Fruit fly (Drosophila melanogaster): ENCODE results near the gene CG15635.

Gene CG15635

DNA sequence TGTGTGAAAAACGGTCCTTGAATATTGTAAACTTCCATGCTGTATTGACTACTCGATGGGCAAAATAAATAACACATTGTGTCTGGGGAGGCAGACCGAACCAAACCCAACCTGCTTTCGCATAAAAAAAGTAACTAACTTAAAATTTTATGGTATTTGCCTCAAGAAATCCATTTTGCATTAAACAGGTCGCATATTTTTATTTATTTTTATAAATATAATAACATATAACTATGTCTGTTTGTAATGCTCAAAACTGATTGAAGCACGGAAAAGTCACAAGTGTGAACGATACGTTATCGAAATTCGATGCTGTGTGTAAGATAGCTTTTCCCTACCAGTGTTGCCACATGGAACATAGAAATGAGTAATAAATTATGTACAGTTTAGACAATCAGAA lies 39.6 kb downstream of the CG15635 start, which contains the start of gene CG11929:
Gene CG11929, plus strand, starts transcription at position 301 of the 400 bp plus-strand sequence.
- TF ChIP-seq CG17801 (GFP tag; optimal IDR thresholded peaks at IDR 0.05; ENCODE audit: partially characterized antibody) = no peak

DNA sequence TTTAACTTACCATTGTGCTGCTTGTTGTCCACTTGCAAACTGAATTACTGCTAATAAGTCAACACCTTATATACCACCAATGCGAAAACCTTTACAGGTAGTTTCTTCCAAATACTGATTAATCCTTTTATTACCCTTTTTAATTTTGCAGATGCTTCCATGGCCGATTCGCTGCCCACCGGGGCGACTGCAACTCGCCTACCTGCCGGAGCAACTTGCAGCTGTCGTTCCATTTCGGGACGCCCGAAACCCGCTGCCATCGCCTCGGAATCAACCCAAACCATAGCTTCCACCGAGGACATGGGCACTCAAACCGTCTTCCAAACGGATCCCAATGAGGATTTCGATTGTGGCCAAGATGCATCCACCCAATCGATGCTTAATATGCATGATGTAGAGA lies 41.6 kb downstream of the CG15635 start, which contains the start of gene Elba1:
Gene Elba1, minus strand, starts transcription at position 101 of the 400 bp plus-strand sequence.
- no peak for TF ChIP-seq CG17801 (GFP tag; optimal IDR thresholded peaks at IDR 0.05; ENCODE audit: partially characterized antibody)

DNA sequence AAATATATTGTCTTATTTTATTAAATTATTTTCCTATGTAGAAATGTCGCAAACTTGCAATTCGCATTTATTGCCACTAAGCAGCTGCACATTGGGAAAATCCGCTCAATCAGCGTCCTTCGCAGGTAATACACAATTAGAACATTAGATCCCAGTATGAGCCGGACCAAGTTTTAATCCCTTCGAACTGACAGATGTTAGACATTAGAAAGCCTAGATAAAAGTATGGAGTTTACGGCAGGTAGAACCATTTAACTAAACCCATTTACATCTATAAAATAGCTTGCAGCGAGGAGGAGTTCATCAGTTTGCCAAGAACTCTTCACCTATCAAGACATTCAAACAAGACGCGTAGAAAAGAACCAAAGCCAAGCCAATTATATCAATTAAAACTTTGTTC lies 44.4 kb downstream of the CG15635 start, which contains the start of gene Elba3:
Gene Elba3, plus strand, starts transcription at position 301 of the 400 bp plus-strand sequence.
- no peak for TF ChIP-seq CG17801 (GFP tag; optimal IDR thresholded peaks at IDR 0.05; ENCODE audit: partially characterized antibody)

DNA sequence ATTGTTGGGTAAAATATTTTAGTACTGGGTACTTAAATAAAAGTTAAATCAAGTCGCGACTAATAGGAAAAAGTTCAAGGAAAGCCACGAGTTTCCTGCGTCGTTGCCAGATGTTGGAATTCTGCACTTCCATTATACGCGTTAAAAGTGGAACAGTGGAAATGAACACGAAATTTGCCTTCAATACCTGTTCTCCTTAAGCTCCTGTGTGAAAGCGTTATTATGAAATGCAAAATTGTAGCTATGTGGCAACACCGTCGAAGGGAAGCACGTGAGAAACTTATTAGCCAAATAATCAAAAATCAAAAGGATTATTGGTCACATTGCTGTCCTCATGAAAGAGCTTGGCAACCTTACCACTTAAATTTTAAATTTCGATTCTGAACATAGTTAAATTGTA lies 47.8 kb downstream of the CG15635 start, which contains the start of gene CG3251:
Gene CG3251, minus strand, starts transcription at position 101 of the 400 bp plus-strand sequence.
- TF ChIP-seq CG17801 (GFP tag; optimal IDR thresholded peaks at IDR 0.05; ENCODE audit: partially characterized antibody) = no peak

DNA sequence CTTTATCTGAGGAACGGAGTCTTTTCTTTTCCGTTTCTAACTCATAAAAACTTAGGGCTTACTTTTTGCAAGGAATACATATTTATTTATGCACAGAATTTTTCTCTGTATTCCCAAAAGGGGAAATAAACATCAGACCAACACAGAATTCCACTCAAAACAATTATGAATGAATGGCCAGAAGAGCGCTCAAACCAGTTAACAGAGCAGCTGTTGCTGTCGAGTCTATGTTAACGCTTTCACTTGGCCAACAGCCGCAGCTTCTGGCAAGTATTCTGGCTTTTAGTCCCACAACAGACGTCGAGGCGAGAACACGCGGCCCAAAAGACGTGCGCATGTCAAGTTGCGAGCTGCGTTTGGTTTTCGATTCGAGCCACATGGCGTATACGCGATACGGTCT lies 51.6 kb downstream of the CG15635 start, which contains the start of gene dcma:
Gene dcma, plus strand, starts transcription at position 301 of the 400 bp plus-strand sequence.
- TF ChIP-seq CG17801 (GFP tag; optimal IDR thresholded peaks at IDR 0.05; ENCODE audit: partially characterized antibody) = no peak
